Fruit fly (Drosophila melanogaster) whole organism, prepupa: Measurements from ENCODE around the gene PAPLA1.

Source experiments
- CG10669 ChIP-seq: fragments of 200-800 bp; sonication (Bioruptor generic); optimal IDR thresholded peaks from 3 replicates; lab custom pipeline; 2018; ENCODE audit warnings: missing biosample characterization, mild to moderate bottlenecking, missing genetic modification characterization, moderate library complexity
- CG11294 ChIP-seq: fragments of 200-800 bp; sonication (Bioruptor generic); IDR thresholded peaks from 2 replicates; pipeline ENCODE4 v1.3.6; 2022; ENCODE audit warnings: missing biosample characterization, missing genetic modification characterization
- CG11762 ChIP-seq: fragments of 200-800 bp; sonication (Bioruptor generic); optimal IDR thresholded peaks from 3 replicates; lab custom pipeline; 2016; ENCODE audit warnings: missing biosample characterization, missing genetic modification characterization; ENCODE audit not compliant: insufficient read depth
- CG15336 ChIP-seq: fragments of 200-800 bp; sonication (Bioruptor generic); IDR thresholded peaks from 2 replicates; pipeline ENCODE4 v1.3.6; 2022; ENCODE audit warnings: missing biosample characterization, missing genetic modification characterization
- CG16779 ChIP-seq: fragments of 200-800 bp; sonication (Bioruptor generic); optimal IDR thresholded peaks from 3 replicates; lab custom pipeline; 2017; ENCODE audit warnings: missing biosample characterization, mild to moderate bottlenecking, missing genetic modification characterization
- CG3032 ChIP-seq: fragments of 200-800 bp; optimal IDR thresholded peaks from 2 replicates; lab custom pipeline; 2019; ENCODE audit warnings: missing biosample characterization, mild to moderate bottlenecking, missing genetic modification characterization, moderate library complexity
- CG34406 ChIP-seq: fragments of 200-800 bp; sonication (Bioruptor generic); optimal IDR thresholded peaks from 3 replicates; lab custom pipeline; 2016; ENCODE audit warnings: missing biosample characterization, missing genetic modification characterization
- CG3919 ChIP-seq: fragments of 200-800 bp; sonication (Bioruptor generic); optimal IDR thresholded peaks from 3 replicates; lab custom pipeline; 2016; ENCODE audit warnings: missing biosample characterization, missing genetic modification characterization
- CG4318 ChIP-seq: fragments of 200-800 bp; sonication (Bioruptor generic); optimal IDR thresholded peaks from 3 replicates; lab custom pipeline; 2017; ENCODE audit warnings: missing biosample characterization, mild to moderate bottlenecking, missing genetic modification characterization
- CG6163 ChIP-seq: fragments of 200-800 bp; sonication (Bioruptor generic); IDR thresholded peaks from 3 replicates; pipeline ENCODE4 v1.3.6; 2022; ENCODE audit warnings: missing biosample characterization, missing genetic modification characterization
- CG6276 ChIP-seq: fragments of 200-800 bp; sonication (Bioruptor generic); optimal IDR thresholded peaks from 2 replicates; lab custom pipeline; 2017; ENCODE audit warnings: missing biosample characterization, mild to moderate bottlenecking, missing genetic modification characterization
- CG8319 ChIP-seq: fragments of 200-800 bp; sonication (Bioruptor generic); optimal IDR thresholded peaks from 3 replicates; lab custom pipeline; 2016; ENCODE audit warnings: missing biosample characterization, missing genetic modification characterization
- Eip75B ChIP-seq: fragments of 200-800 bp; sonication (Bioruptor generic); optimal IDR thresholded peaks from 3 replicates; lab custom pipeline; 2016; ENCODE audit warnings: missing biosample characterization, missing genetic modification characterization
- Eip93F ChIP-seq: fragments of 200-800 bp; sonication (Bioruptor generic); optimal IDR thresholded peaks from 2 replicates; lab custom pipeline; 2016; ENCODE audit warnings: missing biosample characterization, mild to moderate bottlenecking, missing genetic modification characterization
- Ets21C ChIP-seq: fragments of 200-800 bp; sonication (Bioruptor generic); optimal IDR thresholded peaks from 3 replicates; lab custom pipeline; 2016; ENCODE audit warnings: missing biosample characterization, missing genetic modification characterization
- Ets96B ChIP-seq: fragments of 200-800 bp; optimal IDR thresholded peaks from 2 replicates; lab custom pipeline; 2019; ENCODE audit warnings: missing biosample characterization, mild to moderate bottlenecking, missing genetic modification characterization, moderate library complexity
- Gug ChIP-seq: fragments of 200-800 bp; sonication (Bioruptor generic); IDR thresholded peaks from 2 replicates; pipeline ENCODE4 v1.3.6; 2022; ENCODE audit warnings: missing biosample characterization, missing genetic modification characterization
- Hr39 ChIP-seq: fragments of 200-800 bp; sonication (Bioruptor generic); optimal IDR thresholded peaks from 2 replicates; lab custom pipeline; 2016; ENCODE audit warnings: missing biosample characterization, missing genetic modification characterization
- Hr4 ChIP-seq: fragments of 200-800 bp; sonication (Bioruptor generic); optimal IDR thresholded peaks from 3 replicates; lab custom pipeline; 2016; ENCODE audit warnings: missing biosample characterization, missing genetic modification characterization
- Lpt ChIP-seq: fragments of 200-800 bp; sonication (Bioruptor generic); optimal IDR thresholded peaks from 3 replicates; lab custom pipeline; 2016; ENCODE audit warnings: missing biosample characterization, missing genetic modification characterization
- Met ChIP-seq: fragments of 200-800 bp; sonication (Bioruptor generic); optimal IDR thresholded peaks from 3 replicates; lab custom pipeline; 2016; ENCODE audit warnings: missing biosample characterization, missing genetic modification characterization
- OdsH ChIP-seq: fragments of 200-800 bp; sonication (Bioruptor generic); optimal IDR thresholded peaks from 3 replicates; lab custom pipeline; 2016; ENCODE audit warnings: missing biosample characterization, missing genetic modification characterization
- Smox ChIP-seq: fragments of 200-800 bp; sonication (Bioruptor generic); optimal IDR thresholded peaks from 3 replicates; lab custom pipeline; 2016; ENCODE audit warnings: missing biosample characterization, missing genetic modification characterization
- Sox102F ChIP-seq: fragments of 200-800 bp; sonication (Bioruptor generic); optimal IDR thresholded peaks from 2 replicates; lab custom pipeline; 2016; ENCODE audit warnings: missing biosample characterization, mild to moderate bottlenecking, missing genetic modification characterization
- achi ChIP-seq: fragments of 200-800 bp; sonication (Bioruptor generic); optimal IDR thresholded peaks from 3 replicates; lab custom pipeline; 2016; ENCODE audit warnings: missing biosample characterization, missing genetic modification characterization
- acj6 ChIP-seq: fragments of 200-800 bp; sonication (Bioruptor generic); optimal IDR thresholded peaks from 3 replicates; lab custom pipeline; 2016; ENCODE audit warnings: missing biosample characterization, missing genetic modification characterization
- dac ChIP-seq: fragments of 200-800 bp; sonication (Bioruptor generic); optimal IDR thresholded peaks from 2 replicates; lab custom pipeline; 2017; ENCODE audit warnings: missing biosample characterization, mild to moderate bottlenecking, missing genetic modification characterization
- esn ChIP-seq: fragments of 200-800 bp; sonication (Bioruptor generic); optimal IDR thresholded peaks from 2 replicates; lab custom pipeline; 2016; ENCODE audit warnings: missing biosample characterization, mild to moderate bottlenecking, missing genetic modification characterization, moderate library complexity
- fd85E ChIP-seq: fragments of 200-800 bp; sonication (Bioruptor generic); optimal IDR thresholded peaks from 3 replicates; lab custom pipeline; 2016; ENCODE audit warnings: missing biosample characterization, missing genetic modification characterization
- fkh ChIP-seq: fragments of 200-800 bp; sonication (Bioruptor generic); optimal IDR thresholded peaks from 3 replicates; lab custom pipeline; 2017; ENCODE audit warnings: missing biosample characterization, mild to moderate bottlenecking, missing genetic modification characterization, moderate library complexity
- pdm3 ChIP-seq: fragments of 200-800 bp; sonication (Bioruptor generic); optimal IDR thresholded peaks from 3 replicates; lab custom pipeline; 2016; ENCODE audit warnings: missing biosample characterization, missing genetic modification characterization
- ss ChIP-seq, 2 experiments: fragments of 200-800 bp; sonication (Bioruptor generic); optimal IDR thresholded peaks; 2 replicates in 1 of 2; 3 replicates in 1 of 2; lab custom pipeline; 2017 to 2018; ENCODE audit warnings: mild to moderate bottlenecking in 2 of 2, missing biosample characterization in 2 of 2, missing genetic modification characterization in 2 of 2, moderate library complexity in 1 of 2
- topi ChIP-seq: fragments of 200-800 bp; sonication (Bioruptor generic); optimal IDR thresholded peaks from 3 replicates; lab custom pipeline; 2016; ENCODE audit warnings: missing biosample characterization, missing genetic modification characterization
- vri ChIP-seq: fragments of 200-800 bp; sonication (Bioruptor generic); optimal IDR thresholded peaks from 3 replicates; lab custom pipeline; 2016; ENCODE audit warnings: missing biosample characterization, mild to moderate bottlenecking, missing genetic modification characterization

The PAPLA1 gene

dm6 chr2L:8093182-8093941 lies 66.1 kb downstream of the PAPLA1 start (continued):
- peak; percentile 17 for TF ChIP-seq achi (GFP tag; lab: Kevin White, UChicago)
- TF ChIP-seq CG15336 (GFP tag; lab: Robert Waterston, UW): no peak
- no peak for TF ChIP-seq CG6276
- no peak for TF ChIP-seq OdsH
- TF ChIP-seq Met (GFP tag; lab: Kevin White, UChicago): no peak
- TF ChIP-seq CG11762 (GFP tag; lab: Kevin White, UChicago): no peak
- no peak for TF ChIP-seq ss (GFP tag; optimal IDR thresholded peaks at IDR 0.05; lab: Kevin White, UChicago)
- TF ChIP-seq Eip93F (GFP tag; lab: Kevin White, UChicago): peak; percentile 22
- peak; percentile 46 for TF ChIP-seq CG3919 (GFP tag; lab: Kevin White, UChicago)

dm6 chr2L:8091908-8092307 lies 67.5 kb downstream of the PAPLA1 start:
- TF ChIP-seq topi (no peak), Hr4 (GFP tag; lab: Kevin White, UChicago) (no peak), CG11762 (GFP tag; lab: Kevin White, UChicago) (no peak), achi (GFP tag; lab: Kevin White, UChicago) (no peak), dac (no peak), CG10669 (GFP tag; lab: Kevin White, UChicago) (no peak), CG34406 (GFP tag; lab: Kevin White, UChicago) (no peak), acj6 (GFP tag; lab: Kevin White, UChicago) (no peak), CG11294 (GFP tag; lab: Robert Waterston, UW) (no peak), CG6163 (GFP tag; lab: Robert Waterston, UW) (no peak), fd85E (no peak), Lpt (GFP tag; lab: Kevin White, UChicago) (no peak), CG16779 (tag; lab: Kevin White, UChicago) (no peak), CG3032 (tag; lab: Kevin White, UChicago) (no peak), vri (GFP tag; lab: Kevin White, UChicago) (no peak)

- TF ChIP-seq CG15336 (GFP tag; lab: Robert Waterston, UW): no peak
- TF ChIP-seq Smox: no peak
- TF ChIP-seq Hr39 (GFP tag; lab: Kevin White, UChicago): no peak
- TF ChIP-seq Ets21C (GFP tag; lab: Kevin White, UChicago): no peak
- TF ChIP-seq Gug (GFP tag; lab: Robert Waterston, UW): no peak
- TF ChIP-seq Sox102F (GFP tag; lab: Kevin White, UChicago): no peak
- no peak for TF ChIP-seq CG4318 (GFP tag; lab: Kevin White, UChicago)
- TF ChIP-seq CG3919 (GFP tag; lab: Kevin White, UChicago): no peak
- TF ChIP-seq OdsH: no peak
- TF ChIP-seq esn (GFP tag; lab: Kevin White, UChicago): no peak
- no peak for TF ChIP-seq fkh (GFP tag; lab: Kevin White, UChicago)
- no peak for TF ChIP-seq Eip75B
- TF ChIP-seq Ets96B (tag; lab: Kevin White, UChicago): no peak
- no peak for TF ChIP-seq CG10669 (GFP tag; lab: Kevin White, UChicago)
- no peak for TF ChIP-seq Eip93F (GFP tag; lab: Kevin White, UChicago)
- TF ChIP-seq pdm3 (GFP tag; lab: Kevin White, UChicago): no peak
- TF ChIP-seq CG8319 (GFP tag; lab: Kevin White, UChicago): no peak
Measured at dm6 chr2L:8091429-8091828, 68.0 kb downstream of the PAPLA1 start.
